Fruit fly (Drosophila melanogaster) whole organism, wandering third instar larva: ENCODE data around the gene CG17917.

ENCODE experiments used
- HLH106 ChIP-seq: fragments of 200-800 bp; optimal IDR thresholded peaks from 3 replicates; lab custom pipeline; 2019; ENCODE audit warnings: missing biosample characterization, mild to moderate bottlenecking, missing genetic modification characterization, moderate library complexity
- Hnf4 ChIP-seq: fragments of 200-800 bp; sonication (Bioruptor generic); optimal IDR thresholded peaks from 2 replicates; lab custom pipeline; 2016; ENCODE audit warnings: missing biosample characterization, mild to moderate bottlenecking, missing genetic modification characterization
- Hr78 ChIP-seq: fragments of >200 bp; optimal IDR thresholded peaks from 2 replicates; lab custom pipeline; 2017; ENCODE audit warnings: missing biosample characterization, missing genetic modification characterization
- Myc ChIP-seq: fragments of >200 bp; optimal IDR thresholded peaks from 2 replicates; lab custom pipeline; 2017
- Rel ChIP-seq, 2 experiments: fragments of 200-800 bp; sonication (Bioruptor generic) in 1 of 2; optimal IDR thresholded peaks; 2 replicates in 1 of 2; 3 replicates in 1 of 2; lab custom pipeline; 2016 to 2019; ENCODE audit warnings: mild to moderate bottlenecking in 2 of 2, missing biosample characterization in 2 of 2, missing genetic modification characterization in 2 of 2, moderate library complexity in 1 of 2
- Vsx2 ChIP-seq: fragments of 200-300, 225-300 bp; sonication (Bioruptor generic); optimal IDR thresholded peaks from 2 replicates; lab custom pipeline; 2018; ENCODE audit warnings: missing biosample characterization, missing genetic modification characterization; ENCODE audit not compliant: partially characterized antibody
- brk ChIP-seq: fragments of 200-800 bp; sonication (Bioruptor generic); optimal IDR thresholded peaks from 2 replicates; lab custom pipeline; 2016; ENCODE audit warnings: missing biosample characterization, mild to moderate bottlenecking, missing genetic modification characterization
- dl ChIP-seq, 2 experiments: fragments of 175-275, 200-275 bp in 1 of 2; fragments of 200-275 bp in 1 of 2; sonication (Bioruptor generic); optimal IDR thresholded peaks; lab custom pipeline; 2018; ENCODE audit warnings: mild to moderate bottlenecking in 2 of 2, missing biosample characterization in 2 of 2, missing genetic modification characterization in 2 of 2, moderate library complexity in 2 of 2; ENCODE audit not compliant: partially characterized antibody in 2 of 2, insufficient read depth in 1 of 2
- ey ChIP-seq: fragments of 200-800 bp; sonication (Bioruptor generic); optimal IDR thresholded peaks from 2 replicates; lab custom pipeline; 2016; ENCODE audit warnings: missing biosample characterization, missing genetic modification characterization
- h ChIP-seq: fragments of 200-800 bp; sonication (Bioruptor generic); optimal IDR thresholded peaks from 3 replicates; lab custom pipeline; 2016; ENCODE audit warnings: missing biosample characterization, mild to moderate bottlenecking, missing genetic modification characterization
- psq ChIP-seq: fragments of 200-800 bp; sonication (Bioruptor generic); optimal IDR thresholded peaks from 3 replicates; lab custom pipeline; 2017; ENCODE audit warnings: missing biosample characterization, mild to moderate bottlenecking, missing genetic modification characterization, moderate library complexity
- tai ChIP-seq: sonication (Bioruptor generic); optimal IDR thresholded peaks from 2 replicates; lab custom pipeline; 2016; ENCODE audit warnings: missing biosample characterization, missing genetic modification characterization

DNA sequence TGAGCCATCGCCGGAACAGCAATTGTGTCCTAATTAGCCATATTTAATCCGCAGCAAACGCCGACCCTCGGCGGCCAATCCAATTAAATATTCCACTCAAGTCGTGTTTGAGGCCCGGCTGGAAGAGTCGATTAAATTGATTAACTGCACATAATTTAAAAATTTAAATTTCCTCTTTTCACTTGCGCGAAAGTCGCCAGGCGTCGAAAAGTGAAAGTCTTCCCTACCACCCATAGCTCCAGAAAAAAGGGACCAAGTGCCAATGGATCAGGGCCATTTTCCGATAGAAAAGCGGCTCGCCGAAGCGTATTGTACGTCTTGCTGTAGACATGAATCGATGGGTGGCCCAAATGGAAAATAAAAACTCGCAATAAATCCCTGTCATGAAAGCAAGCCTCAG lies 4.4 kb upstream of the CG17917 start:
- TF ChIP-seq h (GFP tag; lab: Kevin White, UChicago), result no peak
- no peak for TF ChIP-seq Hnf4 (GFP tag; lab: Kevin White, UChicago)
- TF ChIP-seq psq (GFP tag; lab: Kevin White, UChicago), result no peak
- no peak for TF ChIP-seq Rel (GFP tag; optimal IDR thresholded peaks at IDR 0.05; lab: Kevin White, UChicago)
- no peak for TF ChIP-seq Rel (tag; optimal IDR thresholded peaks at IDR 0.05; lab: Kevin White, UChicago)
- TF ChIP-seq ey, result no peak
- no peak for TF ChIP-seq Hr78
- no peak for TF ChIP-seq tai (GFP tag; lab: Kevin White, UChicago)
- no peak for TF ChIP-seq HLH106 (tag; lab: Kevin White, UChicago)
- no peak for TF ChIP-seq Vsx2 (GFP tag; lab: Kevin White, UChicago)
- no peak for TF ChIP-seq Myc (lab: Kevin White, UChicago)
- no peak for TF ChIP-seq brk (GFP tag; lab: Kevin White, UChicago)
- no peak for TF ChIP-seq dl (GFP tag; optimal IDR thresholded peaks at IDR 0.05; lab: Kevin White, UChicago; ENCODE audit: insufficient read depth in 1 of 2, partially characterized antibody in 2 of 2)
